Fruit fly (Drosophila melanogaster) whole organism: ENCODE results near the gene GstD2.

ENCODE experiments used
- CG8478 ChIP-seq: fragments of >200 bp; optimal IDR thresholded peaks from 2 replicates; lab custom pipeline; 2018; ENCODE audit warnings: inconsistent platforms
- Dll ChIP-seq: fragments of >200 bp; optimal IDR thresholded peaks from 2 replicates; lab custom pipeline; 2017
- pan ChIP-seq: fragments of >200 bp; optimal IDR thresholded peaks from 2 replicates; lab custom pipeline; 2017
- psq ChIP-seq: fragments of >200 bp; optimal IDR thresholded peaks from 2 replicates; lab custom pipeline; 2017
- usp ChIP-seq: fragments of >200 bp; optimal IDR thresholded peaks from 2 replicates; lab custom pipeline; 2017; ENCODE audit warnings: missing biosample characterization, missing genetic modification characterization, mixed read lengths

dm6 chr3R:12371671-12372070 lies at the start of gene GstD2:
- TF ChIP-seq Dll (no peak), psq (lab: Kevin White, UChicago) (no peak), pan (lab: Kevin White, UChicago) (no peak), CG8478 (lab: Kevin White, UChicago) (no peak), usp (no peak)
